Fruit fly (Drosophila melanogaster) whole organism, prepupa: ENCODE results near the gene PolrMT.

Experiments
- Blimp-1 ChIP-seq: fragments of 200-800 bp; sonication (Bioruptor generic); optimal IDR thresholded peaks from 3 replicates; lab custom pipeline; 2017; ENCODE audit warnings: missing biosample characterization, missing genetic modification characterization, mild to moderate bottlenecking, moderate library complexity, missing genetic modification reagents
- CG10669 ChIP-seq: fragments of 200-800 bp; sonication (Bioruptor generic); optimal IDR thresholded peaks from 3 replicates; lab custom pipeline; 2018; ENCODE audit warnings: missing biosample characterization, mild to moderate bottlenecking, missing genetic modification characterization, moderate library complexity
- CG15336 ChIP-seq: fragments of 200-800 bp; sonication (Bioruptor generic); IDR thresholded peaks from 2 replicates; pipeline ENCODE4 v1.3.6; 2022; ENCODE audit warnings: missing biosample characterization, missing genetic modification characterization
- CG3032 ChIP-seq: fragments of 200-800 bp; optimal IDR thresholded peaks from 2 replicates; lab custom pipeline; 2019; ENCODE audit warnings: missing biosample characterization, mild to moderate bottlenecking, missing genetic modification characterization, moderate library complexity
- CG31627 ChIP-seq: fragments of 200-800 bp; sonication (Bioruptor generic); optimal IDR thresholded peaks from 3 replicates; lab custom pipeline; 2016; ENCODE audit warnings: missing biosample characterization, missing genetic modification characterization
- CG32006 ChIP-seq: fragments of 200-800 bp; sonication (Bioruptor generic); optimal IDR thresholded peaks from 3 replicates; lab custom pipeline; 2017; ENCODE audit warnings: missing biosample characterization, mild to moderate bottlenecking, missing genetic modification characterization
- CG3919 ChIP-seq: fragments of 200-800 bp; sonication (Bioruptor generic); optimal IDR thresholded peaks from 3 replicates; lab custom pipeline; 2016; ENCODE audit warnings: missing biosample characterization, missing genetic modification characterization
- CG4318 ChIP-seq: fragments of 200-800 bp; sonication (Bioruptor generic); optimal IDR thresholded peaks from 3 replicates; lab custom pipeline; 2017; ENCODE audit warnings: missing biosample characterization, mild to moderate bottlenecking, missing genetic modification characterization
- CG6163 ChIP-seq: fragments of 200-800 bp; sonication (Bioruptor generic); IDR thresholded peaks from 3 replicates; pipeline ENCODE4 v1.3.6; 2022; ENCODE audit warnings: missing biosample characterization, missing genetic modification characterization
- CG6792 ChIP-seq: fragments of 200-800 bp; sonication (Bioruptor generic); optimal IDR thresholded peaks from 3 replicates; lab custom pipeline; 2016; ENCODE audit warnings: missing biosample characterization, missing genetic modification characterization
- CG7368 ChIP-seq: fragments of 200-800 bp; sonication (Bioruptor generic); optimal IDR thresholded peaks from 3 replicates; lab custom pipeline; 2016; ENCODE audit warnings: missing biosample characterization, missing genetic modification characterization
- CG8119 ChIP-seq: fragments of 200-800 bp; sonication (Bioruptor generic); IDR thresholded peaks from 3 replicates; pipeline ENCODE4 v1.3.6; 2022; ENCODE audit warnings: missing biosample characterization, missing genetic modification characterization
- CG8632 ChIP-seq: fragments of 200-800 bp; sonication (Bioruptor generic); optimal IDR thresholded peaks from 3 replicates; lab custom pipeline; 2016; ENCODE audit warnings: missing biosample characterization, missing genetic modification characterization
- CG9139 ChIP-seq: fragments of 200-800 bp; sonication (Bioruptor generic); optimal IDR thresholded peaks from 3 replicates; lab custom pipeline; 2017; ENCODE audit warnings: missing biosample characterization, mild to moderate bottlenecking, missing genetic modification characterization
- Eip75B ChIP-seq: fragments of 200-800 bp; sonication (Bioruptor generic); optimal IDR thresholded peaks from 3 replicates; lab custom pipeline; 2016; ENCODE audit warnings: missing biosample characterization, missing genetic modification characterization
- Eip78C ChIP-seq: fragments of 200-800 bp; sonication (Bioruptor generic); peaks from one replicate; lab custom pipeline; 2016; ENCODE audit warnings: missing biosample characterization, missing genetic modification characterization
- Hr39 ChIP-seq: fragments of 200-800 bp; sonication (Bioruptor generic); optimal IDR thresholded peaks from 2 replicates; lab custom pipeline; 2016; ENCODE audit warnings: missing biosample characterization, missing genetic modification characterization
- Lpt ChIP-seq: fragments of 200-800 bp; sonication (Bioruptor generic); optimal IDR thresholded peaks from 3 replicates; lab custom pipeline; 2016; ENCODE audit warnings: missing biosample characterization, missing genetic modification characterization
- Met ChIP-seq: fragments of 200-800 bp; sonication (Bioruptor generic); optimal IDR thresholded peaks from 3 replicates; lab custom pipeline; 2016; ENCODE audit warnings: missing biosample characterization, missing genetic modification characterization
- acj6 ChIP-seq: fragments of 200-800 bp; sonication (Bioruptor generic); optimal IDR thresholded peaks from 3 replicates; lab custom pipeline; 2016; ENCODE audit warnings: missing biosample characterization, missing genetic modification characterization
- dac ChIP-seq: fragments of 200-800 bp; sonication (Bioruptor generic); optimal IDR thresholded peaks from 2 replicates; lab custom pipeline; 2017; ENCODE audit warnings: missing biosample characterization, mild to moderate bottlenecking, missing genetic modification characterization
- eg ChIP-seq: fragments of 200-800 bp; sonication (Bioruptor generic); IDR thresholded peaks from 3 replicates; pipeline ENCODE4 v1.3.6; 2022; ENCODE audit warnings: missing biosample characterization, missing genetic modification characterization
- esn ChIP-seq: fragments of 200-800 bp; sonication (Bioruptor generic); optimal IDR thresholded peaks from 2 replicates; lab custom pipeline; 2016; ENCODE audit warnings: missing biosample characterization, mild to moderate bottlenecking, missing genetic modification characterization, moderate library complexity
- fd85E ChIP-seq: fragments of 200-800 bp; sonication (Bioruptor generic); optimal IDR thresholded peaks from 3 replicates; lab custom pipeline; 2016; ENCODE audit warnings: missing biosample characterization, missing genetic modification characterization
- fkh ChIP-seq: fragments of 200-800 bp; sonication (Bioruptor generic); optimal IDR thresholded peaks from 3 replicates; lab custom pipeline; 2017; ENCODE audit warnings: missing biosample characterization, mild to moderate bottlenecking, missing genetic modification characterization, moderate library complexity
- lz ChIP-seq: fragments of 200-800 bp; sonication (Bioruptor generic); optimal IDR thresholded peaks from 3 replicates; lab custom pipeline; 2016; ENCODE audit warnings: missing biosample characterization, missing genetic modification characterization
- pdm3 ChIP-seq: fragments of 200-800 bp; sonication (Bioruptor generic); optimal IDR thresholded peaks from 3 replicates; lab custom pipeline; 2016; ENCODE audit warnings: missing biosample characterization, missing genetic modification characterization
- salr ChIP-seq, 2 experiments: fragments of 200-800 bp; sonication (Bioruptor generic); optimal IDR thresholded peaks; 3 replicates each; lab custom pipeline; 2016 to 2018; ENCODE audit warnings: missing biosample characterization in 2 of 2, missing genetic modification characterization in 2 of 2, mild to moderate bottlenecking in 1 of 2
- svp ChIP-seq: fragments of 200-800 bp; sonication (Bioruptor generic); peaks from one replicate; lab custom pipeline; 2016; ENCODE audit warnings: missing biosample characterization, missing genetic modification characterization
- vri ChIP-seq: fragments of 200-800 bp; sonication (Bioruptor generic); optimal IDR thresholded peaks from 3 replicates; lab custom pipeline; 2016; ENCODE audit warnings: missing biosample characterization, mild to moderate bottlenecking, missing genetic modification characterization

The PolrMT gene

dm6 chr2L:1108029-1108688 lies at the start of gene PolrMT, which contains the start of gene CG14339:
PolrMT (minus strand) TSS chr2L:1108373.
CG14339 (plus strand) TSS chr2L:1108540.
- TF ChIP-seq vri (GFP tag; lab: Kevin White, UChicago): peak; percentile 85
- no peak for TF ChIP-seq CG4318
- TF ChIP-seq Met (GFP tag; lab: Kevin White, UChicago): no peak
- TF ChIP-seq CG3032 (tag; lab: Kevin White, UChicago): peak; percentile 1
- no peak for TF ChIP-seq CG7368 (GFP tag; lab: Kevin White, UChicago)
- TF ChIP-seq CG31627 (GFP tag; lab: Kevin White, UChicago): peak; percentile 13
- no peak for TF ChIP-seq dac (GFP tag; lab: Kevin White, UChicago)
- TF ChIP-seq fkh (GFP tag; lab: Kevin White, UChicago): peak; percentile 64
- peak; percentile 0 for TF ChIP-seq Hr39
- TF ChIP-seq CG6792 (GFP tag; lab: Kevin White, UChicago): no peak
- TF ChIP-seq esn (GFP tag; lab: Kevin White, UChicago): peak; percentile 47
- no peak for TF ChIP-seq Blimp-1 (GFP tag; lab: Kevin White, UChicago)
- TF ChIP-seq CG8632 (GFP tag; lab: Kevin White, UChicago): no peak
- TF ChIP-seq acj6 (GFP tag; lab: Kevin White, UChicago): no peak

- TF ChIP-seq vri (GFP tag; lab: Kevin White, UChicago) (peak; percentile 40), CG3919 (GFP tag; lab: Kevin White, UChicago) (peak; percentile 7), Lpt (no peak)
These were observed 49.1 kb upstream of the PolrMT start for dm6 chr2L:1157357-1157678.

DNA sequence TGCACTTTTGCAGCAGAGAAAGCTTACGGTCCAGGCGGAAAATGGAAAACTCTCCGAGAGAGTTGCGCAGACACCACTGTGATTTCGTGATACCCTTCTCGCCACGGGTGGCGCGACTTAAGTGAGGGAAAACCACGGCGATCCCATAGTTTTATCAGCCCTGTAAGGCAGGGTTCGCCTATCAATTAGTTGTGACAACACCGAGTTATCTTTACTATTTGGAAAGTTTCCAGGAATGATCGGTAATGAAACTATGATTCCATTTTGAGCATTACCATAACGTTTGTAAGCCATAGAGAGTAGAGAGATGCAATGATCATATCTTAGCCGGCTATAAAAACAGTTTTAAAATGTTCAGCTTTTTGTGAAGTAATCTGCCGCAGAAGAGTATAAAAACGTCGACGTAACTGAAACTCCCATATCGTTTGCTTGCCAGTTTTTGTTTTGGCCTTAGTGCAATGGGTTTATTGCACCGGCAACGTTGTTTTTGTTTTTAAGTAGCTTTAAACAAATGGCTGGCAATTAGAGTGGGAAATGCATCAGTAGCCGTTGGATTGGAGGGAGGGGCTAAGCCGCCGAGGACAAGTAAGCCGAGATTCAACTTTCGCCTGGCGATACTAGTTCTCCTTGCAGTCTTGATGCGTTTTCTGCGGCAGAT lies 48.5 kb upstream of the PolrMT start:
- TF ChIP-seq dac (GFP tag; lab: Kevin White, UChicago) (peak; percentile 59), CG15336 (no peak), CG32006 (GFP tag; lab: Kevin White, UChicago) (peak; percentile 77), Eip78C (GFP tag; lab: Kevin White, UChicago) (peak; percentile 60), CG8119 (GFP tag; lab: Robert Waterston, UW) (peak; percentile 77), CG10669 (GFP tag; lab: Kevin White, UChicago) (no peak), salr (GFP tag; optimal IDR thresholded peaks at IDR 0.05; lab: Kevin White, UChicago) (peak in 1 of 2 experiments; percentile 24)

DNA sequence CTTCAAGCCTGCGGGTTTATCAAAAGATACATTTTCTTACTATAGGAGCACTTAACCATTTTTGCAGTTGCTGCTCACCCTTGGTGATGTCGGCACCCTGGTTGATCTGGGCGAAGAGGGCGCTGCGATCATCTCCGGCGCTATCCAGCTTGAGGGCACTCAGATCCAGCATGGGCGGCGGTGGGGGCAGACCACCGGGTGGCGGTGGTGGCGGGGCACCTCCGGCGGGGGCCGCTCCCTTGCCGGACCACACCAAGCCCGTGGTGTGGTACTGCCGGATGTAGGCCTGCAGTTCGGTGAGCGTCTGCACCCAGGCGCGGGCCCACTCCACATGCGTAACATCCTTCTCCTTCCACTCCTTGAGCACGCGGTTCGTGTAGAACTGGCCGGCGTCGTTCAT lies 44.5 kb upstream of the PolrMT start:
- TF ChIP-seq pdm3 (GFP tag; lab: Kevin White, UChicago) (no peak), CG31627 (GFP tag; lab: Kevin White, UChicago) (no peak), CG3032 (tag; lab: Kevin White, UChicago) (no peak), Eip75B (GFP tag; lab: Kevin White, UChicago) (no peak), CG9139 (GFP tag; lab: Kevin White, UChicago) (no peak)

- peak; percentile 58; the same call in 2 of the 3 replicates for TF ChIP-seq eg (GFP tag; lab: Robert Waterston, UW)
- TF ChIP-seq lz (GFP tag; lab: Kevin White, UChicago): peak; percentile 42
- TF ChIP-seq CG3032 (tag; lab: Kevin White, UChicago): peak; percentile 31
- TF ChIP-seq esn (GFP tag; lab: Kevin White, UChicago): peak; percentile 70
- TF ChIP-seq CG6163 (GFP tag; lab: Robert Waterston, UW): peak; percentile 78
- TF ChIP-seq svp (GFP tag; lab: Kevin White, UChicago): no peak
- TF ChIP-seq fd85E: no peak
- TF ChIP-seq CG31627 (GFP tag; lab: Kevin White, UChicago): peak; percentile 48
- TF ChIP-seq vri (GFP tag; lab: Kevin White, UChicago): no peak
These were observed 42.4 kb upstream of the PolrMT start, which contains the start of the genes Tfb4 and Vps29 for dm6 chr2L:1150554-1150953. Tfb4 (minus strand) TSS chr2L:1150677. Vps29 (plus strand) TSS chr2L:1150766.
